Worm (Caenorhabditis elegans): ENCODE measurements around the gene cls-3.

DNA sequence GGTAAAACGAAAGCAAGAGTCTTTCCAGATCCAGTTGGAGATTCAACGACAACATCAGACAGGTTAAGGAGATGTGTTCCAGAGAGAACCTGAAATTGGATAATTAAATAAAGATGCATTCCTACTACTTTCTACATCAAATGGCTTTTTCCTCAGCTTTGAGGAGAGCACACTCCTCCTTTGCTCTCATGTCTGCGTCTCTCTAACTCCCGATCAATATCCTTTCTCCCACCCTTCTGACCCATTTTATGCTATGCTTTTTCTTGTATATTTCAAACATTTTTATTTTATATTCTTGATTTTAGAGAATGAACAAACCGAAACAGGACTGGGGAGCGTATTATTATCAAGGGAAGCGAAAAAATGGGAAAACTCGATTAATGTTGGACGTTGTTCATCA, 47.0 kb downstream of the cls-3 start, which contains the start of gene ZK512.11:
- TF ChIP-seq klf-2 (GFP tag; conservative IDR thresholded peaks at IDR 0.05) (no peak), flt-1 (GFP tag; IDR thresholded peaks at IDR 0.05) (no peak), ztf-23 (GFP tag; IDR thresholded peaks at IDR 0.05) (no peak), med-1 (GFP tag; optimal IDR thresholded peaks at IDR 0.05; ENCODE audit: insufficient read depth) (no peak), cog-1 (tag; optimal IDR thresholded peaks at IDR 0.05) (no peak), tab-1 (GFP tag; IDR thresholded peaks at IDR 0.05) (no peak), T22C8.4 (GFP tag; IDR thresholded peaks at IDR 0.05) (peak; percentile 23; the same call in 1 of the 2 replicates), ref-1 (GFP tag; conservative IDR thresholded peaks at IDR 0.05) (no peak), ztf-29 (GFP tag; IDR thresholded peaks at IDR 0.05) (no peak)

All from whole organism, midembryonic.